Worm (Caenorhabditis elegans) whole organism, L1 larva: ENCODE data around the gene B0244.15.

Experiments used
- C04F5.9 ChIP-seq: sonication (generic microtip); optimal IDR thresholded peaks from 2 replicates; lab custom pipeline; 2016; ENCODE audit warnings: missing genetic modification characterization, missing compliant biosample characterization
- C34B4.2 ChIP-seq: sonication (generic microtip); optimal IDR thresholded peaks from 2 replicates; lab custom pipeline; 2017; ENCODE audit warnings: mild to moderate bottlenecking, missing genetic modification characterization, missing compliant biosample characterization
- F16B12.6 ChIP-seq: fragments of 150-350 bp; optimal IDR thresholded peaks from 2 replicates; lab custom pipeline; 2014; ENCODE audit warnings: missing biosample characterization, missing genetic modification characterization
- Y116A8C.19 ChIP-seq: sonication (generic microtip); optimal IDR thresholded peaks from 2 replicates; lab custom pipeline; 2016; ENCODE audit warnings: missing compliant biosample characterization, missing genetic modification characterization, borderline replicate concordance
- aha-1 ChIP-seq: fragments of 150-350 bp; optimal IDR thresholded peaks from 2 replicates; lab custom pipeline; 2014; ENCODE audit warnings: missing biosample characterization, missing genetic modification characterization
- alr-1 ChIP-seq: fragments of 200-800 bp; sonication (Bioruptor generic); optimal IDR thresholded peaks from 2 replicates; lab custom pipeline; 2018; ENCODE audit warnings: borderline replicate concordance, mild to moderate bottlenecking, missing genetic modification characterization, missing compliant biosample characterization
- ama-1 ChIP-seq: fragments of 150-350 bp; optimal IDR thresholded peaks from 2 replicates; lab custom pipeline; 2014
- blmp-1 ChIP-seq: fragments of 150-350 bp; optimal IDR thresholded peaks from 2 replicates; lab custom pipeline; 2014; ENCODE audit warnings: missing biosample characterization, missing genetic modification characterization
- ceh-63 ChIP-seq: fragments of 200-800 bp; sonication (Bioruptor generic); optimal IDR thresholded peaks from 2 replicates; lab custom pipeline; 2018; ENCODE audit warnings: mild to moderate bottlenecking, missing genetic modification characterization, missing compliant biosample characterization
- ceh-8 ChIP-seq: fragments of 200-800 bp; sonication (Bioruptor generic); optimal IDR thresholded peaks from 2 replicates; lab custom pipeline; 2018; ENCODE audit warnings: mild to moderate bottlenecking, missing genetic modification characterization, moderate library complexity, missing compliant biosample characterization
- ceh-88 ChIP-seq: fragments of 200-800 bp; sonication (Bioruptor generic); IDR thresholded peaks from 2 replicates; pipeline ENCODE4 v1.3.6; 2022; ENCODE audit warnings: missing genetic modification characterization, missing compliant biosample characterization
- ceh-90 ChIP-seq: sonication (generic microtip); optimal IDR thresholded peaks from 2 replicates; lab custom pipeline; 2016; ENCODE audit warnings: missing genetic modification characterization, missing compliant biosample characterization
- ces-1 ChIP-seq: fragments of 150-350 bp; optimal IDR thresholded peaks from 2 replicates; lab custom pipeline; 2014; ENCODE audit warnings: missing biosample characterization, missing genetic modification reagents, missing genetic modification characterization
- dpl-1 ChIP-seq, 3 experiments: fragments of 150-350 bp in 2 of 3; sonication (generic microtip) in 1 of 3; optimal IDR thresholded peaks; 2 replicates each; lab custom pipeline; 2014 to 2017; ENCODE audit warnings: missing biosample characterization in 3 of 3, missing genetic modification characterization in 3 of 3, missing genetic modification reagents in 3 of 3
- efl-3 ChIP-seq: fragments of 200-800 bp; sonication (Bioruptor generic); optimal IDR thresholded peaks from 2 replicates; lab custom pipeline; 2018; ENCODE audit warnings: mild to moderate bottlenecking, missing genetic modification characterization, missing compliant biosample characterization
- egl-13 ChIP-seq: sonication (generic microtip); optimal IDR thresholded peaks from 2 replicates; lab custom pipeline; 2016; ENCODE audit warnings: missing genotype, missing genetic modification reagents, missing genetic modification characterization, missing compliant biosample characterization
- fkh-10 ChIP-seq: sonication (generic microtip); optimal IDR thresholded peaks from 2 replicates; lab custom pipeline; 2017; ENCODE audit warnings: missing biosample characterization, missing genetic modification reagents, missing genetic modification characterization
- fkh-4 ChIP-seq: sonication (generic microtip); optimal IDR thresholded peaks from 2 replicates; lab custom pipeline; 2016; ENCODE audit warnings: missing compliant biosample characterization, missing genetic modification characterization, borderline replicate concordance
- fkh-8 ChIP-seq: sonication (generic microtip); optimal IDR thresholded peaks from 2 replicates; lab custom pipeline; 2016; ENCODE audit warnings: mild to moderate bottlenecking, missing genetic modification characterization, missing compliant biosample characterization
- grh-1 ChIP-seq: fragments of 200-800 bp; sonication (Bioruptor generic); IDR thresholded peaks from 2 replicates; pipeline ENCODE4 v1.3.6; 2022; ENCODE audit warnings: missing genetic modification reagents, missing genetic modification characterization, missing compliant biosample characterization
- hlh-17 ChIP-seq: fragments of 200-800 bp; sonication (Bioruptor generic); optimal IDR thresholded peaks from 2 replicates; lab custom pipeline; 2018; ENCODE audit warnings: missing genetic modification characterization, mild to moderate bottlenecking, missing compliant biosample characterization, moderate library complexity, borderline replicate concordance
- hpl-2 ChIP-seq: fragments of 150-350 bp; optimal IDR thresholded peaks from 2 replicates; lab custom pipeline; 2014; ENCODE audit warnings: missing biosample characterization, missing genetic modification reagents, missing genetic modification characterization
- isw-1 ChIP-seq: fragments of 200-800 bp; sonication (Bioruptor generic); IDR thresholded peaks from 2 replicates; pipeline ENCODE4 v1.3.6; 2022; ENCODE audit warnings: missing genetic modification characterization, missing compliant biosample characterization
- lin-13 ChIP-seq: fragments of 150-350 bp; optimal IDR thresholded peaks from 2 replicates; lab custom pipeline; 2014; ENCODE audit warnings: missing biosample characterization, missing genetic modification reagents, missing genetic modification characterization
- lin-14 ChIP-seq: fragments of 200-800 bp; sonication (Bioruptor generic); optimal IDR thresholded peaks from 2 replicates; lab custom pipeline; 2018; ENCODE audit warnings: mild to moderate bottlenecking, missing genetic modification characterization, moderate library complexity, missing compliant biosample characterization
- lin-35 ChIP-seq, 2 experiments: fragments of 150-350 bp; optimal IDR thresholded peaks; 2 replicates each; lab custom pipeline; 2014; ENCODE audit warnings: missing biosample characterization in 2 of 2, missing genetic modification characterization in 2 of 2, missing genetic modification reagents in 2 of 2
- lir-3 ChIP-seq: sonication (generic microtip); optimal IDR thresholded peaks from 2 replicates; lab custom pipeline; 2016; ENCODE audit warnings: mild to moderate bottlenecking, missing genetic modification characterization, moderate library complexity, missing compliant biosample characterization; ENCODE audit not compliant: poor library complexity
- lsy-2 ChIP-seq, 2 experiments: fragments of 150-350 bp; optimal IDR thresholded peaks; 2 replicates each; lab custom pipeline; 2014; ENCODE audit warnings: missing biosample characterization in 2 of 2, missing genetic modification characterization in 2 of 2
- mab-9 ChIP-seq: fragments of 200-800 bp; sonication (Bioruptor generic); IDR thresholded peaks from 2 replicates; pipeline ENCODE4 v1.3.6; 2022; ENCODE audit warnings: missing genetic modification reagents, missing genetic modification characterization, missing compliant biosample characterization
- mdl-1 ChIP-seq, 2 experiments: fragments of 150-350 bp; optimal IDR thresholded peaks; 2 replicates each; lab custom pipeline; 2014 to 2017; ENCODE audit warnings: missing biosample characterization in 2 of 2, missing genetic modification characterization in 2 of 2, inconsistent platforms in 1 of 2
- mef-2 ChIP-seq: fragments of 150-350 bp; optimal IDR thresholded peaks from 2 replicates; lab custom pipeline; 2014; ENCODE audit warnings: missing biosample characterization, missing genetic modification characterization
- nhr-19 ChIP-seq: fragments of 200-800 bp; sonication (Bioruptor generic); conservative IDR thresholded peaks from 2 replicates; pipeline ENCODE4 v1.3.6; 2022; ENCODE audit warnings: missing genetic modification characterization, missing compliant biosample characterization
- nhr-20 ChIP-seq: sonication (generic microtip); optimal IDR thresholded peaks from 2 replicates; lab custom pipeline; 2016; ENCODE audit warnings: mild to moderate bottlenecking, missing genetic modification characterization, missing compliant biosample characterization
- nhr-28 ChIP-seq: fragments of 150-350 bp; optimal IDR thresholded peaks from 2 replicates; lab custom pipeline; 2014; ENCODE audit warnings: missing biosample characterization, missing genetic modification characterization
- nhr-71 ChIP-seq: sonication (generic microtip); optimal IDR thresholded peaks from 2 replicates; lab custom pipeline; 2016; ENCODE audit warnings: mild to moderate bottlenecking, missing genetic modification characterization, moderate library complexity, missing compliant biosample characterization
- nhr-76 ChIP-seq: sonication (generic microtip); optimal IDR thresholded peaks from 2 replicates; lab custom pipeline; 2017; ENCODE audit warnings: missing biosample characterization, missing genetic modification characterization
- nhr-77 ChIP-seq: fragments of 150-350 bp; optimal IDR thresholded peaks from 2 replicates; lab custom pipeline; 2014; ENCODE audit warnings: missing biosample characterization, missing genetic modification characterization
- nhr-90 ChIP-seq: sonication (generic microtip); optimal IDR thresholded peaks from 2 replicates; lab custom pipeline; 2016; ENCODE audit warnings: mild to moderate bottlenecking, missing genetic modification characterization, missing compliant biosample characterization; ENCODE audit not compliant: poor library complexity
- pag-3 ChIP-seq: sonication (generic microtip); optimal IDR thresholded peaks from 2 replicates; lab custom pipeline; 2017; ENCODE audit warnings: missing genetic modification characterization, mild to moderate bottlenecking, missing compliant biosample characterization, antibody characterized with exemption, borderline replicate concordance; ENCODE audit not compliant: insufficient read depth
- pqm-1 ChIP-seq: sonication (generic microtip); optimal IDR thresholded peaks from 3 replicates; lab custom pipeline; 2017; ENCODE audit warnings: missing biosample characterization, missing genetic modification characterization
- rnt-1 ChIP-seq: sonication (generic microtip); optimal IDR thresholded peaks from 2 replicates; lab custom pipeline; 2016; ENCODE audit warnings: mild to moderate bottlenecking, missing genetic modification characterization, moderate library complexity, missing compliant biosample characterization
- sptf-1 ChIP-seq: fragments of 150-350 bp; optimal IDR thresholded peaks from 2 replicates; lab custom pipeline; 2014; ENCODE audit warnings: missing biosample characterization, missing genetic modification characterization
- tlp-1 ChIP-seq: fragments of 150-350 bp; optimal IDR thresholded peaks from 2 replicates; lab custom pipeline; 2014; ENCODE audit warnings: missing biosample characterization, missing genetic modification characterization
- unc-130 ChIP-seq: fragments of 150-350 bp; optimal IDR thresholded peaks from 2 replicates; lab custom pipeline; 2017; ENCODE audit warnings: missing biosample characterization, missing genetic modification characterization, inconsistent platforms
- unc-86 ChIP-seq: sonication (generic microtip); optimal IDR thresholded peaks from 2 replicates; lab custom pipeline; 2016; ENCODE audit warnings: missing genetic modification characterization, missing compliant biosample characterization
- unc-98 ChIP-seq: fragments of 200-800 bp; sonication (Bioruptor generic); IDR thresholded peaks from 2 replicates; pipeline ENCODE4 v1.3.6; 2022; ENCODE audit warnings: missing genetic modification characterization, missing compliant biosample characterization
- zip-4 ChIP-seq: fragments of 200-800 bp; sonication (Bioruptor generic); optimal IDR thresholded peaks from 2 replicates; lab custom pipeline; 2018; ENCODE audit warnings: mild to moderate bottlenecking, missing genetic modification characterization, moderate library complexity, missing compliant biosample characterization
- ztf-11 ChIP-seq, 2 experiments: sonication (generic microtip); optimal IDR thresholded peaks; 2 replicates each; lab custom pipeline; 2016 to 2017; ENCODE audit warnings: missing genetic modification characterization in 2 of 2, missing biosample characterization in 1 of 2, missing compliant biosample characterization in 1 of 2

The B0244.15 gene

ce11 chrIII:5758519-5759099 is 15.4 kb downstream of the B0244.15 start (continued):
- TF ChIP-seq nhr-20 (tag; lab: Kevin White, UChicago), result peak; percentile 37
- TF ChIP-seq aha-1 (tag; lab: Kevin White, UChicago), result no peak
- no peak for TF ChIP-seq blmp-1 (tag; lab: Kevin White, UChicago)
- no peak for TF ChIP-seq grh-1 (GFP tag; lab: Robert Waterston, UW)
- no peak for TF ChIP-seq mdl-1 (tag; optimal IDR thresholded peaks at IDR 0.05; lab: Kevin White, UChicago)
- no peak for TF ChIP-seq rnt-1
- TF ChIP-seq unc-86 (tag; lab: Kevin White, UChicago), result peak; percentile 81
- TF ChIP-seq ces-1 (GFP tag; lab: Kevin White, UChicago), result no peak
- TF ChIP-seq sptf-1 (tag; lab: Kevin White, UChicago), result no peak
- TF ChIP-seq egl-13 (tag; lab: Kevin White, UChicago), result peak; percentile 78
- TF ChIP-seq nhr-90 (tag; lab: Kevin White, UChicago), result no peak
- TF ChIP-seq alr-1, result no peak
- peak; percentile 91 for TF ChIP-seq nhr-71 (tag; lab: Kevin White, UChicago)
- no peak for TF ChIP-seq zip-4 (GFP tag; lab: Kevin White, UChicago)
- TF ChIP-seq pqm-1 (tag; lab: Kevin White, UChicago), result no peak
- no peak for TF ChIP-seq nhr-28 (tag; lab: Kevin White, UChicago)
- TF ChIP-seq efl-3, result no peak
- TF ChIP-seq fkh-8 (tag; lab: Kevin White, UChicago), result peak; percentile 97
- no peak for TF ChIP-seq pag-3 (tag; lab: Kevin White, UChicago)
- peak in 1 of 3 experiments; percentile 35 for TF ChIP-seq dpl-1 (GFP tag; optimal IDR thresholded peaks at IDR 0.05; lab: Kevin White, UChicago)
- peak; percentile 57 for TF ChIP-seq ceh-63 (GFP tag; lab: Kevin White, UChicago)
- no peak for TF ChIP-seq hpl-2
- TF ChIP-seq nhr-19 (GFP tag; lab: Robert Waterston, UW), result peak; percentile 25; the same call in 1 of the 2 replicates
- TF ChIP-seq C04F5.9, result no peak
- no peak for TF ChIP-seq ceh-8 (GFP tag; lab: Kevin White, UChicago)
- TF ChIP-seq tlp-1, result no peak
- peak; percentile 74 for TF ChIP-seq mef-2 (tag; lab: Kevin White, UChicago)
- TF ChIP-seq lsy-2 (tag; optimal IDR thresholded peaks at IDR 0.05; lab: Kevin White, UChicago), result peak; percentile 51 to 71
- peak; percentile 19; the same call in 1 of the 2 replicates for TF ChIP-seq isw-1 (GFP tag; lab: Robert Waterston, UW)
- TF ChIP-seq nhr-77 (tag; lab: Kevin White, UChicago), result no peak
- no peak for TF ChIP-seq F16B12.6 (tag; lab: Kevin White, UChicago)
- peak; percentile 42 for TF ChIP-seq lin-13 (GFP tag; lab: Kevin White, UChicago)
- peak; percentile 50; the same call in 1 of the 2 replicates for TF ChIP-seq mab-9
- TF ChIP-seq ztf-11 (tag; optimal IDR thresholded peaks at IDR 0.05; lab: Kevin White, UChicago), result peak in 1 of 2 experiments; percentile 19
- no peak for TF ChIP-seq unc-98 (GFP tag; lab: Robert Waterston, UW)
- TF ChIP-seq hlh-17 (GFP tag; lab: Kevin White, UChicago), result no peak
- 0 out of 2 replicates have a peak, but pooled peaks have one; percentile 7 for TF ChIP-seq ceh-88 (GFP tag; lab: Robert Waterston, UW)
- no peak for TF ChIP-seq C34B4.2 (tag; lab: Kevin White, UChicago)
- TF ChIP-seq fkh-4 (tag; lab: Kevin White, UChicago), result no peak
- TF ChIP-seq ama-1 (lab: Kevin White, UChicago), result no peak
- TF ChIP-seq nhr-76 (tag; lab: Kevin White, UChicago), result no peak
- TF ChIP-seq lir-3 (tag; lab: Kevin White, UChicago), result peak; percentile 29
- no peak for TF ChIP-seq ceh-90 (tag; lab: Kevin White, UChicago)
- peak; percentile 74 for TF ChIP-seq fkh-10 (GFP tag; lab: Kevin White, UChicago)
- TF ChIP-seq lin-35 (GFP tag; optimal IDR thresholded peaks at IDR 0.05; lab: Kevin White, UChicago), result peak in 1 of 2 experiments; percentile 35
- TF ChIP-seq lin-14 (GFP tag; lab: Kevin White, UChicago), result peak; percentile 94
- no peak for TF ChIP-seq unc-130
- TF ChIP-seq Y116A8C.19 (tag; lab: Kevin White, UChicago), result no peak
